Worm (Caenorhabditis elegans): ENCODE data around the gene Y61A9LA.1.
"Not testable (repeated sequence)": the region's sequence is repeated elsewhere in the genome, so short reads cannot be mapped to it uniquely, and the experiment has no call there.

Y61A9LA.1 gene

ce11 chrV:4585009-4585408 lies at the start of gene Y61A9LA.1:
Gene Y61A9LA.1 (plus strand): TSS chrV:4585309.
- no peak for TF ChIP-seq him-1 (tag; optimal IDR thresholded peaks at IDR 0.05)

- TF ChIP-seq W03F9.2 (tag; optimal IDR thresholded peaks at IDR 0.05) (no peak), dao-5 (tag; optimal IDR thresholded peaks at IDR 0.05) (no peak), him-1 (tag; optimal IDR thresholded peaks at IDR 0.05) (no peak)
Observed at ce11 chrV:4535736-4536135, 49.4 kb upstream of the Y61A9LA.1 start.

ce11 chrV:4539855-4540254 lies 45.3 kb upstream of the Y61A9LA.1 start:
- no peak for TF ChIP-seq W03F9.2 (tag; optimal IDR thresholded peaks at IDR 0.05)

- no peak for TF ChIP-seq him-1 (tag; optimal IDR thresholded peaks at IDR 0.05)
- TF ChIP-seq dao-5 (tag; optimal IDR thresholded peaks at IDR 0.05) = no peak
- TF ChIP-seq W03F9.2 (tag; optimal IDR thresholded peaks at IDR 0.05) = no peak
Observed at ce11 chrV:4546854-4547253, 38.3 kb upstream of the Y61A9LA.1 start.

- TF ChIP-seq W03F9.2 (tag; optimal IDR thresholded peaks at IDR 0.05) = no peak
- TF ChIP-seq dao-5 (tag; optimal IDR thresholded peaks at IDR 0.05) = no peak
- no peak for TF ChIP-seq him-1 (tag; optimal IDR thresholded peaks at IDR 0.05)
Observed at ce11 chrV:4549191-4549590, 35.9 kb upstream of the Y61A9LA.1 start, which contains the start of gene sos-1. Gene sos-1 (minus strand): TSS chrV:4549291.

- TF ChIP-seq dao-5 (tag; optimal IDR thresholded peaks at IDR 0.05) (no peak), W03F9.2 (tag; optimal IDR thresholded peaks at IDR 0.05) (peak; percentile 53), him-1 (tag; optimal IDR thresholded peaks at IDR 0.05) (no peak)
Observed at ce11 chrV:4550459-4550858, 34.6 kb upstream of the Y61A9LA.1 start.

ce11 chrV:4551911-4552310 lies 33.2 kb upstream of the Y61A9LA.1 start:
- TF ChIP-seq W03F9.2 (tag; optimal IDR thresholded peaks at IDR 0.05) (no peak), him-1 (tag; optimal IDR thresholded peaks at IDR 0.05) (no peak), dao-5 (tag; optimal IDR thresholded peaks at IDR 0.05) (no peak)

- TF ChIP-seq dao-5, him-1, W03F9.2 (tag; optimal IDR thresholded peaks at IDR 0.05): not testable (repeated sequence)
Observed at ce11 chrV:4553572-4553971, 31.5 kb upstream of the Y61A9LA.1 start, which contains the start of gene Y61A9LA.12. Gene Y61A9LA.12 (plus strand): TSS chrV:4553872.

- TF ChIP-seq W03F9.2 (tag; optimal IDR thresholded peaks at IDR 0.05) (no peak), dao-5 (tag; optimal IDR thresholded peaks at IDR 0.05) (no peak), him-1 (tag; optimal IDR thresholded peaks at IDR 0.05) (no peak)
Observed at ce11 chrV:4559701-4560100, 25.4 kb upstream of the Y61A9LA.1 start, which contains the start of gene Y61A9LA.7. Gene Y61A9LA.7 (minus strand): TSS chrV:4559801.

ce11 chrV:4560441-4560840 lies 24.7 kb upstream of the Y61A9LA.1 start, which contains the start of gene Y61A9LA.4:
Gene Y61A9LA.4 (plus strand): TSS chrV:4560741.
- TF ChIP-seq him-1, dao-5, W03F9.2 (tag; optimal IDR thresholded peaks at IDR 0.05): not testable (repeated sequence)

ce11 chrV:4562493-4562892 lies 22.6 kb upstream of the Y61A9LA.1 start:
- TF ChIP-seq W03F9.2 (tag; optimal IDR thresholded peaks at IDR 0.05) (no peak), him-1 (tag; optimal IDR thresholded peaks at IDR 0.05) (no peak), dao-5 (tag; optimal IDR thresholded peaks at IDR 0.05) (no peak)

ce11 chrV:4569999-4570627 lies 15.0 kb upstream of the Y61A9LA.1 start, which contains the start of gene sut-2:
Gene sut-2 (minus strand): TSS chrV:4570049.
- TF ChIP-seq him-1 (tag; optimal IDR thresholded peaks at IDR 0.05) (no peak), W03F9.2 (tag; optimal IDR thresholded peaks at IDR 0.05) (peak; percentile 38)

ce11 chrV:4570833-4571232 lies 14.3 kb upstream of the Y61A9LA.1 start, which contains the start of gene Y61A9LA.3:
Gene Y61A9LA.3 (plus strand): TSS chrV:4571133.
- no peak for TF ChIP-seq dao-5 (tag; optimal IDR thresholded peaks at IDR 0.05)
- no peak for TF ChIP-seq him-1 (tag; optimal IDR thresholded peaks at IDR 0.05)
- no peak for TF ChIP-seq W03F9.2 (tag; optimal IDR thresholded peaks at IDR 0.05)

- TF ChIP-seq W03F9.2 (tag; optimal IDR thresholded peaks at IDR 0.05) = no peak
- TF ChIP-seq dao-5 (tag; optimal IDR thresholded peaks at IDR 0.05) = no peak
- TF ChIP-seq him-1 (tag; optimal IDR thresholded peaks at IDR 0.05) = no peak
Observed at ce11 chrV:4571997-4572396, 13.1 kb upstream of the Y61A9LA.1 start.

- not testable (repeated sequence) for TF ChIP-seq W03F9.2, him-1, dao-5 (tag; optimal IDR thresholded peaks at IDR 0.05)
Observed at ce11 chrV:4573824-4574223, 11.3 kb upstream of the Y61A9LA.1 start, which contains the start of gene hpo-39. Gene hpo-39 (minus strand): TSS chrV:4573924.

Measured in whole organism, L4/young adult.